Fruit fly (Drosophila melanogaster) whole organism, embryonic: ENCODE measurements around the gene Nprl3.

Experiments used
- CG10543 ChIP-seq: fragments of 200-800 bp; sonication (Bioruptor generic); optimal IDR thresholded peaks from 3 replicates; lab custom pipeline; 2017; ENCODE audit warnings: missing biosample characterization, mild to moderate bottlenecking, missing genetic modification characterization, moderate library complexity
- CG11723 ChIP-seq: fragments of 200-800 bp; sonication (Bioruptor generic); optimal IDR thresholded peaks from 2 replicates; lab custom pipeline; 2017; ENCODE audit warnings: missing biosample characterization, mild to moderate bottlenecking, missing genetic modification characterization
- CG12219 ChIP-seq: fragments of 200-800 bp; sonication (Bioruptor generic); optimal IDR thresholded peaks from 3 replicates; lab custom pipeline; 2018; ENCODE audit warnings: missing biosample characterization, mild to moderate bottlenecking, missing genetic modification characterization
- CG13123 ChIP-seq: fragments of 200-800 bp; sonication (Bioruptor generic); optimal IDR thresholded peaks from 2 replicates; lab custom pipeline; 2016; ENCODE audit warnings: missing biosample characterization, missing genetic modification characterization
- CG13287 ChIP-seq: fragments of 200-800 bp; sonication (Bioruptor generic); IDR thresholded peaks from 2 replicates; pipeline ENCODE4 v1.3.6; 2022; ENCODE audit warnings: missing biosample characterization, missing genetic modification characterization; ENCODE audit not compliant: partially characterized antibody
- CG13775 ChIP-seq: fragments of 200-800 bp; sonication (Bioruptor generic); optimal IDR thresholded peaks from 3 replicates; lab custom pipeline; 2017; ENCODE audit warnings: missing biosample characterization, mild to moderate bottlenecking, missing genetic modification characterization
- CG14014 ChIP-seq: fragments of 200-800 bp; sonication (Bioruptor generic); IDR thresholded peaks from 2 replicates; pipeline ENCODE4 v1.3.6; 2022; ENCODE audit warnings: missing biosample characterization, missing genetic modification characterization
- CG14965 ChIP-seq: fragments of 200-800 bp; sonication (Bioruptor generic); optimal IDR thresholded peaks from 2 replicates; lab custom pipeline; 2016; ENCODE audit warnings: missing biosample characterization, missing genetic modification characterization, borderline replicate concordance
- CG15479 ChIP-seq: fragments of 200-800 bp; sonication (Bioruptor generic); optimal IDR thresholded peaks from 3 replicates; lab custom pipeline; 2019; ENCODE audit warnings: missing biosample characterization, mild to moderate bottlenecking, missing genetic modification characterization, moderate library complexity
- CG16863 ChIP-seq: fragments of 200-800 bp; sonication (Bioruptor generic); optimal IDR thresholded peaks from 3 replicates; lab custom pipeline; 2016; ENCODE audit warnings: missing biosample characterization, missing genetic modification characterization
- CG18619 ChIP-seq: fragments of 200-800 bp; sonication (Bioruptor generic); optimal IDR thresholded peaks from 3 replicates; lab custom pipeline; 2017; ENCODE audit warnings: missing biosample characterization, mild to moderate bottlenecking, missing genetic modification characterization
- CG6254 ChIP-seq: fragments of 200-800 bp; sonication (Bioruptor generic); optimal IDR thresholded peaks from 3 replicates; lab custom pipeline; 2017; ENCODE audit warnings: mild to moderate bottlenecking, missing biosample characterization, missing genetic modification reagents, missing genetic modification characterization
- CG7745 ChIP-seq: fragments of 200-800 bp; sonication (Bioruptor generic); optimal IDR thresholded peaks from 2 replicates; lab custom pipeline; 2018; ENCODE audit warnings: missing biosample characterization, mild to moderate bottlenecking, missing genetic modification characterization, moderate library complexity
- CG7963 ChIP-seq: fragments of 200-800 bp; sonication (Bioruptor generic); IDR thresholded peaks from 3 replicates; pipeline ENCODE4 v1.3.6; 2022; ENCODE audit warnings: missing biosample characterization, missing genetic modification characterization; ENCODE audit not compliant: partially characterized antibody
- CG7987 ChIP-seq: fragments of 200-800 bp; sonication (Bioruptor generic); optimal IDR thresholded peaks from 2 replicates; lab custom pipeline; 2018; ENCODE audit warnings: missing biosample characterization, mild to moderate bottlenecking, missing genetic modification characterization, moderate library complexity
- CG9876 ChIP-seq: fragments of 200-800 bp; sonication (Bioruptor generic); optimal IDR thresholded peaks from 2 replicates; lab custom pipeline; 2016; ENCODE audit warnings: missing biosample characterization, missing genetic modification characterization
- CG9932 ChIP-seq: fragments of 200-800 bp; sonication (Bioruptor generic); IDR thresholded peaks from 2 replicates; pipeline ENCODE4 v1.3.6; 2022; ENCODE audit warnings: missing biosample characterization, missing genetic modification characterization
- CTCF ChIP-seq: fragments of 200-800 bp; sonication (Bioruptor generic); optimal IDR thresholded peaks from 2 replicates; lab custom pipeline; 2017; ENCODE audit warnings: missing biosample characterization, mild to moderate bottlenecking, missing genetic modification characterization, moderate library complexity
- Camta ChIP-seq: fragments of 200-800 bp; sonication (Bioruptor generic); optimal IDR thresholded peaks from 2 replicates; lab custom pipeline; 2016; ENCODE audit warnings: missing biosample characterization, missing genetic modification characterization
- D19B ChIP-seq: fragments of 200-800 bp; sonication (Bioruptor generic); optimal IDR thresholded peaks from 2 replicates; lab custom pipeline; 2017; ENCODE audit warnings: missing biosample characterization, mild to moderate bottlenecking, missing genetic modification characterization
- Doc3 ChIP-seq: fragments of 200-800 bp; sonication (Bioruptor generic); IDR thresholded peaks from 3 replicates; pipeline ENCODE4 v1.3.6; 2022; ENCODE audit warnings: missing biosample characterization, missing genetic modification characterization; ENCODE audit not compliant: partially characterized antibody
- Dp ChIP-seq: fragments of 200-800 bp; sonication (Bioruptor generic); optimal IDR thresholded peaks from 2 replicates; lab custom pipeline; 2018; ENCODE audit warnings: missing biosample characterization, mild to moderate bottlenecking, missing genetic modification characterization, moderate library complexity
- E2f1 ChIP-seq: fragments of 200-800 bp; sonication (Bioruptor generic); IDR thresholded peaks from 2 replicates; pipeline ENCODE4 v1.3.6; 2022; ENCODE audit warnings: missing biosample characterization, missing genetic modification characterization
- Eip74EF ChIP-seq, 2 experiments: fragments of 200-800 bp in 1 of 2; fragments of >200 bp in 1 of 2; sonication (Bioruptor generic) in 1 of 2; optimal IDR thresholded peaks; 2 replicates each; lab custom pipeline; 2017 to 2019; ENCODE audit warnings: missing biosample characterization in 2 of 2, missing genetic modification characterization in 2 of 2, mild to moderate bottlenecking in 1 of 2, moderate library complexity in 1 of 2
- Gug ChIP-seq: fragments of 200-800 bp; sonication (Bioruptor generic); IDR thresholded peaks from 4 replicates; pipeline ENCODE4 v1.3.6; 2022; ENCODE audit warnings: missing biosample characterization, missing genetic modification characterization
- Neu2 ChIP-seq: fragments of 200-800 bp; sonication (Bioruptor generic); optimal IDR thresholded peaks from 3 replicates; lab custom pipeline; 2016; ENCODE audit warnings: missing biosample characterization, missing genetic modification characterization, borderline replicate concordance
- Rx ChIP-seq: fragments of 200-800 bp; sonication (Bioruptor generic); IDR thresholded peaks from 2 replicates; pipeline ENCODE4 v1.3.6; 2022; ENCODE audit warnings: missing biosample characterization, missing genetic modification characterization
- al ChIP-seq: fragments of 200-800 bp; sonication (Bioruptor generic); IDR thresholded peaks from 2 replicates; pipeline ENCODE4 v1.3.6; 2022; ENCODE audit warnings: missing biosample characterization, missing genetic modification characterization
- bigmax ChIP-seq: fragments of 200-800 bp; sonication (Bioruptor generic); optimal IDR thresholded peaks from 2 replicates; lab custom pipeline; 2018; ENCODE audit warnings: missing biosample characterization, mild to moderate bottlenecking, missing genetic modification characterization
- cg ChIP-seq: fragments of 200-800 bp; sonication (Bioruptor generic); optimal IDR thresholded peaks from 3 replicates; lab custom pipeline; 2019; ENCODE audit warnings: missing biosample characterization, mild to moderate bottlenecking, missing genetic modification characterization, moderate library complexity
- chm ChIP-seq: fragments of 200-800 bp; sonication (Bioruptor generic); IDR thresholded peaks from 2 replicates; pipeline ENCODE4 v1.3.6; 2022; ENCODE audit warnings: missing biosample characterization, missing genetic modification characterization
- crol ChIP-seq: fragments of 200-800 bp; sonication (Bioruptor generic); IDR thresholded peaks from 2 replicates; pipeline ENCODE4 v1.3.6; 2022; ENCODE audit warnings: missing biosample characterization, missing genetic modification characterization
- emc ChIP-seq: fragments of 200-800 bp; sonication (Bioruptor generic); optimal IDR thresholded peaks from 2 replicates; lab custom pipeline; 2016; ENCODE audit warnings: missing biosample characterization, missing genetic modification characterization
- exex ChIP-seq: fragments of 200-800 bp; sonication (Bioruptor generic); optimal IDR thresholded peaks from 4 replicates; lab custom pipeline; 2018; ENCODE audit warnings: missing biosample characterization, mild to moderate bottlenecking, missing genetic modification characterization, moderate library complexity
- fd3F ChIP-seq: fragments of 200-800 bp; sonication (Bioruptor generic); optimal IDR thresholded peaks from 2 replicates; lab custom pipeline; 2018; ENCODE audit warnings: missing biosample characterization, mild to moderate bottlenecking, missing genetic modification characterization, moderate library complexity
- fu2 ChIP-seq: fragments of 200-800 bp; sonication (Bioruptor generic); optimal IDR thresholded peaks from 2 replicates; lab custom pipeline; 2016; ENCODE audit warnings: missing biosample characterization, missing genetic modification characterization
- gfzf ChIP-seq: fragments of 200-800 bp; sonication (Bioruptor generic); optimal IDR thresholded peaks from 2 replicates; lab custom pipeline; 2016; ENCODE audit warnings: missing biosample characterization, mild to moderate bottlenecking, missing genetic modification characterization, moderate library complexity
- gro ChIP-seq: fragments of 200-800 bp; sonication (Bioruptor generic); optimal IDR thresholded peaks from 2 replicates; lab custom pipeline; 2016; ENCODE audit warnings: missing biosample characterization, missing genetic modification characterization
- ind ChIP-seq: fragments of 200-800 bp; sonication (Bioruptor generic); optimal IDR thresholded peaks from 3 replicates; lab custom pipeline; 2016; ENCODE audit warnings: missing biosample characterization, missing genetic modification characterization
- onecut ChIP-seq: fragments of 200-800 bp; sonication (Bioruptor generic); IDR thresholded peaks from 2 replicates; pipeline ENCODE4 v1.3.6; 2022; ENCODE audit warnings: missing biosample characterization, missing genetic modification characterization
- rib ChIP-seq: fragments of 200-800 bp; sonication (Bioruptor generic); IDR thresholded peaks from 2 replicates; pipeline ENCODE4 v1.3.6; 2022; ENCODE audit warnings: missing biosample characterization, missing genetic modification characterization
- run ChIP-seq: fragments of 200-800 bp; sonication (Bioruptor generic); optimal IDR thresholded peaks from 3 replicates; lab custom pipeline; 2018; ENCODE audit warnings: missing biosample characterization, mild to moderate bottlenecking, missing genetic modification characterization
- salm ChIP-seq: fragments of 200-800 bp; sonication (Bioruptor generic); optimal IDR thresholded peaks from 2 replicates; lab custom pipeline; 2018; ENCODE audit warnings: missing biosample characterization, mild to moderate bottlenecking, missing genetic modification characterization
- schlank ChIP-seq: fragments of 200-800 bp; sonication (Bioruptor generic); optimal IDR thresholded peaks from 2 replicates; lab custom pipeline; 2018; ENCODE audit warnings: missing biosample characterization, mild to moderate bottlenecking, missing genetic modification characterization
- scrt ChIP-seq: fragments of 200-800 bp; sonication (Bioruptor generic); optimal IDR thresholded peaks from 2 replicates; lab custom pipeline; 2018; ENCODE audit warnings: missing biosample characterization, mild to moderate bottlenecking, missing genetic modification characterization, moderate library complexity
- sens ChIP-seq: fragments of 200-800 bp; sonication (Bioruptor generic); peaks from one replicate; lab custom pipeline; 2016; ENCODE audit warnings: missing biosample characterization, missing genetic modification characterization
- tll ChIP-seq, 2 experiments: fragments of 200-800 bp in 1 of 2; fragments of >200 bp in 1 of 2; sonication (Bioruptor generic) in 1 of 2; optimal IDR thresholded peaks; 2 replicates each; lab custom pipeline; 2017 to 2019; ENCODE audit warnings: missing biosample characterization in 2 of 2, missing genetic modification characterization in 2 of 2, mild to moderate bottlenecking in 1 of 2, moderate library complexity in 1 of 2
- vfl ChIP-seq: fragments of 200-800 bp; sonication (Bioruptor generic); optimal IDR thresholded peaks from 2 replicates; lab custom pipeline; 2016; ENCODE audit warnings: missing biosample characterization, missing genetic modification characterization

Gene Nprl3

DNA sequence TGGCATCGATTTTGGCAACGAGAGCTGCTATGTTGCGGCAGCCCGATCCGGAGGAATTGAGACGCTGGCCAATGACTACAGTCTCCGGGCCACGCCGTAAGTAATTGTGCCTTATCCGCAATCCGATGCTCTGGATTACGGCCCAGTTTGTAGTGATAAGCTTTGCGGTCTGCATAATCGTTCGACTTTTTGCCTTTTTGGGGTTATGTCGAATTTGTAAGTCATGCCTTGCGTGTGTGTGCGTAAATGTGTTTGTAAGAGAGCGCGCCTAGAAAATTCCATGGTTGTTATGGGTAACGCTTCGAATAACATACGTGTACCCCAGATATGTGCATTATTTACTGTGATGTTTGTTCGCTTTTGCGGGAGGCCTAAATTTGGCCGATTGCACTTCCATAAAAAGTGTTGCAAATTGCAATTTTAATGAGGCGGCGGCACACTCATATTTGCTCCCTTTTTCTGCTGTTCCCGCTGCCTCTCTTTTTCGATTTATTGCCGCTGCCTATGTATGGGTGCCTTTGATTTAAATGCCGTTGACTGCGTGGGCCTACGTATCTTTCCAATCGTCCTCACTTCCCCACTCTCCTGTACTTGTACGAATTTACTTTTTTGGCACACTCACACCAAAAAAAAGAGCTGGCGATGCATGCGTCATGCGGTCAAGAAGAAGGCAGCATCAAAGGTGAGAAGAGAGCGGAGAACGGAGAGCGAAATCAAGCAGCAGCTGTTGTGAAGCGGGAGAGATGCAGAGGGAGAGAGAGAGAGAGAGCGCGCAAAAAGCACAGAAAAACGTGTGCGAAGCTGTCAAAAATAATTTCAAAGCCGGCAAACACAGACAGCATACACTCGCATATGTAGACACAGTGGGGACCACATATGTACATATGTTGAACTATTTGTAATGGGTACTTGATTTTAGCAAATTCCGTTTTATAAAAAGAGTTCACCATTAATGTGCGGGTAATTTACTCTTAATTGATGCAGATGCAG, 36.3 kb upstream of the Nprl3 start (continued):
- TF ChIP-seq CG13123 (GFP tag; lab: Kevin White, UChicago) (no peak), Camta (GFP tag; lab: Kevin White, UChicago) (no peak), gfzf (GFP tag; lab: Kevin White, UChicago) (no peak), rib (GFP tag; lab: Robert Waterston, UW) (peak; percentile 80; the same call in 1 of the 2 replicates), al (GFP tag; lab: Robert Waterston, UW) (no peak), CG16863 (no peak), salm (tag; lab: Kevin White, UChicago) (no peak), Neu2 (GFP tag; lab: Kevin White, UChicago) (no peak), Rx (GFP tag; lab: Robert Waterston, UW) (no peak), D19B (GFP tag; lab: Kevin White, UChicago) (peak; percentile 23), ind (GFP tag; lab: Kevin White, UChicago) (no peak), fd3F (GFP tag; lab: Kevin White, UChicago) (peak; percentile 19), run (tag; lab: Kevin White, UChicago) (no peak), Doc3 (0 out of 3 replicates have a peak, but pooled peaks have one; percentile 35), bigmax (GFP tag; lab: Kevin White, UChicago) (peak; percentile 97), vfl (GFP tag; lab: Kevin White, UChicago) (no peak), CG7745 (tag; lab: Kevin White, UChicago) (no peak), CG13775 (GFP tag; lab: Kevin White, UChicago) (no peak), gro (GFP tag; lab: Kevin White, UChicago) (no peak), schlank (tag; lab: Kevin White, UChicago) (no peak), CG6254 (GFP tag; lab: Kevin White, UChicago) (no peak), emc (GFP tag; lab: Kevin White, UChicago) (no peak), CG12219 (GFP tag; lab: Kevin White, UChicago) (peak; percentile 16), scrt (GFP tag; lab: Kevin White, UChicago) (no peak), CTCF (GFP tag; lab: Kevin White, UChicago) (no peak), CG9932 (peak; percentile 43; the same call in 1 of the 2 replicates), Dp (GFP tag; lab: Kevin White, UChicago) (no peak), CG7963 (GFP tag; lab: Robert Waterston, UW) (no peak), Gug (GFP tag; lab: Robert Waterston, UW) (no peak), tll (GFP tag; optimal IDR thresholded peaks at IDR 0.05; lab: Kevin White, UChicago) (no peak), crol (GFP tag; lab: Robert Waterston, UW) (peak; percentile 67), CG14014 (GFP tag; lab: Robert Waterston, UW) (peak; percentile 31; the same call in 1 of the 2 replicates), onecut (GFP tag; lab: Robert Waterston, UW) (no peak), CG14965 (no peak), CG13287 (GFP tag; lab: Robert Waterston, UW) (peak; percentile 51), CG18619 (GFP tag; lab: Kevin White, UChicago) (no peak), CG7987 (GFP tag; lab: Kevin White, UChicago) (no peak), sens (GFP tag; lab: Kevin White, UChicago) (peak; percentile 78), CG11723 (GFP tag; lab: Kevin White, UChicago) (no peak), fu2 (GFP tag; lab: Kevin White, UChicago) (no peak), CG15479 (GFP tag; lab: Kevin White, UChicago) (no peak), cg (GFP tag; lab: Kevin White, UChicago) (peak; percentile 72), exex (tag; lab: Kevin White, UChicago) (no peak), CG10543 (GFP tag; lab: Kevin White, UChicago) (peak; percentile 12), E2f1 (peak; percentile 56; the same call in 1 of the 2 replicates), CG9876 (GFP tag; lab: Kevin White, UChicago) (no peak), Eip74EF (GFP tag; optimal IDR thresholded peaks at IDR 0.05; lab: Kevin White, UChicago) (no peak), chm (GFP tag; lab: Robert Waterston, UW) (peak; percentile 43; the same call in 1 of the 2 replicates)
